Worm (Caenorhabditis elegans) whole organism, L4 larva: Measurements from ENCODE around the gene spe-10.

Source experiments
- D1046.2 ChIP-seq: fragments of 200-800 bp; sonication (Bioruptor generic); IDR thresholded peaks from 2 replicates; pipeline ENCODE4 v1.3.6; 2022; ENCODE audit warnings: missing genetic modification characterization, missing compliant biosample characterization
- F37D6.2 ChIP-seq: sonication (generic microtip); optimal IDR thresholded peaks from 2 replicates; lab custom pipeline; 2016; ENCODE audit warnings: mild to moderate bottlenecking, missing genetic modification characterization, missing compliant biosample characterization
- R02D3.7 ChIP-seq: fragments of 150-350 bp; sonication (generic microtip); optimal IDR thresholded peaks from 3 replicates; lab custom pipeline; 2014; ENCODE audit warnings: missing biosample characterization, missing genetic modification characterization
- T26A8.4 ChIP-seq: fragments of 200-800 bp; sonication (Bioruptor generic); IDR thresholded peaks from 2 replicates; pipeline ENCODE4 v1.3.6; 2022; ENCODE audit warnings: missing genetic modification characterization, missing compliant biosample characterization
- Y75B8A.6 ChIP-seq: fragments of 200-800 bp; sonication (Bioruptor generic); IDR thresholded peaks from 2 replicates; pipeline ENCODE4 v1.3.6; 2022; ENCODE audit warnings: missing genetic modification reagents, missing genetic modification characterization, missing compliant biosample characterization
- aha-1 ChIP-seq: fragments of 150-350 bp; peaks from one replicate; lab custom pipeline; 2014; ENCODE audit warnings: missing biosample characterization, missing genetic modification characterization
- aly-2 ChIP-seq: sonication (generic microtip); optimal IDR thresholded peaks from 2 replicates; lab custom pipeline; 2018; ENCODE audit warnings: missing biosample characterization, missing genetic modification characterization
- ama-1 ChIP-seq: fragments of 150-350 bp; optimal IDR thresholded peaks from 2 replicates; lab custom pipeline; 2014; ENCODE audit warnings: inconsistent platforms, mixed read lengths
- ceh-20 ChIP-seq: fragments of 200-800 bp; sonication (Bioruptor generic); IDR thresholded peaks from 2 replicates; pipeline ENCODE4 v1.3.6; 2022; ENCODE audit warnings: missing genetic modification reagents, missing genetic modification characterization, missing compliant biosample characterization
- ceh-32 ChIP-seq: sonication (generic microtip); optimal IDR thresholded peaks from 2 replicates; lab custom pipeline; 2016; ENCODE audit warnings: mild to moderate bottlenecking, missing genetic modification characterization, missing compliant biosample characterization; ENCODE audit not compliant: poor library complexity
- ceh-62 ChIP-seq: sonication (generic microtip); optimal IDR thresholded peaks from 2 replicates; lab custom pipeline; 2017; ENCODE audit warnings: missing biosample characterization, missing genetic modification characterization
- ceh-82 ChIP-seq: sonication (generic microtip); optimal IDR thresholded peaks from 2 replicates; lab custom pipeline; 2017; ENCODE audit warnings: missing biosample characterization, missing genetic modification characterization
- daf-16 ChIP-seq, 3 experiments: sonication (generic microtip); optimal IDR thresholded peaks; 2 replicates each; lab custom pipeline; 2016 to 2017; ENCODE audit warnings: missing genetic modification characterization in 3 of 3, missing genetic modification reagents in 3 of 3, mild to moderate bottlenecking in 2 of 3, missing compliant biosample characterization in 2 of 3, missing biosample characterization in 1 of 3, moderate library complexity in 1 of 3
- dmd-6 ChIP-seq: fragments of 200-800 bp; sonication (Bioruptor generic); IDR thresholded peaks from 2 replicates; pipeline ENCODE4 v1.3.6; 2022; ENCODE audit warnings: missing genetic modification reagents, missing genetic modification characterization, missing compliant biosample characterization
- dve-1 ChIP-seq: sonication (generic microtip); optimal IDR thresholded peaks from 2 replicates; lab custom pipeline; 2017; ENCODE audit warnings: antibody characterized with exemption, mild to moderate bottlenecking, missing genetic modification characterization, missing compliant biosample characterization; ENCODE audit not compliant: insufficient read depth
- hlh-11 ChIP-seq: fragments of 200-800 bp; sonication (Bioruptor generic); optimal IDR thresholded peaks from 2 replicates; lab custom pipeline; 2018; ENCODE audit warnings: mild to moderate bottlenecking, missing genetic modification characterization, missing compliant biosample characterization
- hlh-30 ChIP-seq: sonication (generic microtip); optimal IDR thresholded peaks from 2 replicates; lab custom pipeline; 2017; ENCODE audit warnings: antibody characterized with exemption, mild to moderate bottlenecking, missing genetic modification characterization, missing compliant biosample characterization; ENCODE audit not compliant: insufficient read depth
- lim-7 ChIP-seq: fragments of 200-800 bp; sonication (Bioruptor generic); IDR thresholded peaks from 2 replicates; pipeline ENCODE4 v1.3.6; 2022; ENCODE audit warnings: missing genetic modification characterization, missing compliant biosample characterization
- lin-15B ChIP-seq: fragments of 150-350 bp; sonication (generic microtip); optimal IDR thresholded peaks from 3 replicates; lab custom pipeline; 2014; ENCODE audit warnings: missing biosample characterization, missing genetic modification characterization
- lir-3 ChIP-seq: sonication (generic microtip); optimal IDR thresholded peaks from 2 replicates; lab custom pipeline; 2016; ENCODE audit warnings: mild to moderate bottlenecking, missing genetic modification characterization, missing compliant biosample characterization
- mdl-1 ChIP-seq, 2 experiments: fragments of 150-350 bp in 1 of 2; sonication (generic microtip) in 1 of 2; optimal IDR thresholded peaks; 2 replicates each; lab custom pipeline; 2014 to 2017; ENCODE audit warnings: missing biosample characterization in 2 of 2, missing genetic modification characterization in 2 of 2
- mep-1 ChIP-seq: fragments of 150-350 bp; sonication (generic microtip); optimal IDR thresholded peaks from 3 replicates; lab custom pipeline; 2014; ENCODE audit warnings: missing biosample characterization, missing genetic modification characterization
- mes-2 ChIP-seq: sonication (generic microtip); optimal IDR thresholded peaks from 2 replicates; lab custom pipeline; 2016; ENCODE audit warnings: missing genotype, mild to moderate bottlenecking, missing genetic modification characterization, missing compliant biosample characterization; ENCODE audit not compliant: poor library complexity, severe bottlenecking
- mxl-3 ChIP-seq: fragments of 200-800 bp; sonication (Bioruptor generic); optimal IDR thresholded peaks from 2 replicates; lab custom pipeline; 2018; ENCODE audit warnings: mild to moderate bottlenecking, missing genetic modification characterization, missing compliant biosample characterization
- nhr-10 ChIP-seq: fragments of 150-350 bp; optimal IDR thresholded peaks from 2 replicates; lab custom pipeline; 2014; ENCODE audit warnings: missing biosample characterization, missing genetic modification characterization
- nhr-237 ChIP-seq: sonication (generic microtip); optimal IDR thresholded peaks from 2 replicates; lab custom pipeline; 2017; ENCODE audit warnings: missing biosample characterization, missing genetic modification characterization
- nhr-28 ChIP-seq: fragments of 150-350 bp; optimal IDR thresholded peaks from 2 replicates; lab custom pipeline; 2014; ENCODE audit warnings: missing biosample characterization, missing genetic modification characterization
- nhr-41 ChIP-seq: fragments of 200-800 bp; sonication (Bioruptor generic); IDR thresholded peaks from 2 replicates; pipeline ENCODE4 v1.3.6; 2022; ENCODE audit warnings: missing genetic modification reagents, missing genetic modification characterization, missing compliant biosample characterization
- nhr-77 ChIP-seq: fragments of 150-350 bp; optimal IDR thresholded peaks from 2 replicates; lab custom pipeline; 2014; ENCODE audit warnings: missing biosample characterization, missing genetic modification characterization
- pha-4 ChIP-seq, 2 experiments: fragments of 150-350 bp in 1 of 2; fragments of 200-800 bp in 1 of 2; sonication (Bioruptor generic) in 1 of 2; IDR thresholded peaks in 1 of 2; optimal IDR thresholded peaks in 1 of 2; 2 replicates each; pipeline versions ENCODE4 v1.3.6 to Lab custom; 2014 to 2022; ENCODE audit warnings: missing genetic modification characterization in 2 of 2, missing genetic modification reagents in 2 of 2, missing biosample characterization in 1 of 2, missing compliant biosample characterization in 1 of 2
- php-3 ChIP-seq: fragments of 200-800 bp; sonication (Bioruptor generic); IDR thresholded peaks from 2 replicates; pipeline ENCODE4 v1.3.6; 2022; ENCODE audit warnings: missing genetic modification reagents, missing genetic modification characterization, missing compliant biosample characterization
- pqm-1 ChIP-seq: sonication (generic microtip); optimal IDR thresholded peaks from 2 replicates; lab custom pipeline; 2017; ENCODE audit warnings: missing biosample characterization, missing genetic modification characterization
- rbr-2 ChIP-seq: sonication (generic microtip); optimal IDR thresholded peaks from 2 replicates; lab custom pipeline; 2016; ENCODE audit warnings: missing genotype, missing genetic modification characterization, missing compliant biosample characterization
- sdz-12 ChIP-seq: fragments of 200-800 bp; sonication (Bioruptor generic); optimal IDR thresholded peaks from 2 replicates; lab custom pipeline; 2018; ENCODE audit warnings: mild to moderate bottlenecking, missing genetic modification characterization, missing compliant biosample characterization
- snpc-4 ChIP-seq: fragments of 150-350 bp; optimal IDR thresholded peaks from 2 replicates; lab custom pipeline; 2014; ENCODE audit warnings: missing biosample characterization, missing genetic modification characterization
- unc-62 ChIP-seq, 3 experiments: fragments of 150-350 bp in 1 of 3; sonication (generic microtip); optimal IDR thresholded peaks in 2 of 3; peaks in 1 of 3; 1 replicate in 1 of 3; 2 replicates in 2 of 3; lab custom pipeline; 2014 to 2017; ENCODE audit warnings: missing biosample characterization in 3 of 3, missing genetic modification characterization in 3 of 3, missing genetic modification reagents in 3 of 3, missing genotype in 1 of 3
- ztf-7 ChIP-seq: fragments of 150-350 bp; optimal IDR thresholded peaks from 2 replicates; lab custom pipeline; 2014; ENCODE audit warnings: missing biosample characterization, missing genetic modification characterization

spe-10 gene

ce11 chrV:10398431-10398830 lies 14.4 kb downstream of the spe-10 start, which contains the start of gene ugt-2:
Gene ugt-2 (plus strand): TSS chrV:10398801.
- TF ChIP-seq hlh-30 (tag; lab: Kevin White, UChicago), result peak; percentile 2
- TF ChIP-seq aly-2 (tag; lab: Kevin White, UChicago), result no peak
- TF ChIP-seq nhr-77, result peak; percentile 33
- peak; percentile 74 for TF ChIP-seq pqm-1
- peak; percentile 15 for TF ChIP-seq dve-1 (tag; lab: Kevin White, UChicago)
- TF ChIP-seq dmd-6, result peak; percentile 63
- TF ChIP-seq nhr-28 (tag; lab: Kevin White, UChicago), result peak; percentile 68
- TF ChIP-seq unc-62 (GFP tag; optimal IDR thresholded peaks at IDR 0.05 in 1 of 2; lab: Kevin White, UChicago), result peak in 1 of 2 experiments; percentile 89
- no peak for TF ChIP-seq unc-62 (tag; optimal IDR thresholded peaks at IDR 0.05; lab: Kevin White, UChicago)
- no peak for TF ChIP-seq daf-16 (GFP tag; optimal IDR thresholded peaks at IDR 0.05; lab: Kevin White, UChicago)
- peak; percentile 39 for TF ChIP-seq daf-16 (tag; optimal IDR thresholded peaks at IDR 0.05; lab: Kevin White, UChicago)
- TF ChIP-seq ceh-32 (tag; lab: Kevin White, UChicago), result no peak

- TF ChIP-seq mdl-1 (tag; optimal IDR thresholded peaks at IDR 0.05; lab: Kevin White, UChicago), result peak in 1 of 2 experiments; percentile 19
- TF ChIP-seq mes-2, result no peak
- TF ChIP-seq nhr-237 (tag; lab: Kevin White, UChicago), result no peak
- TF ChIP-seq lin-15B (tag; lab: Kevin White, UChicago), result no peak
- TF ChIP-seq ama-1 (lab: Kevin White, UChicago), result no peak
- TF ChIP-seq nhr-41, result no peak
- TF ChIP-seq ceh-20 (GFP tag; lab: Robert Waterston, UW), result no peak
- no peak for TF ChIP-seq T26A8.4 (GFP tag; lab: Robert Waterston, UW)
- TF ChIP-seq lir-3 (tag; lab: Kevin White, UChicago), result no peak
- peak; percentile 42 for TF ChIP-seq nhr-10 (tag; lab: Kevin White, UChicago)
- no peak for TF ChIP-seq ceh-62 (tag; lab: Kevin White, UChicago)
- TF ChIP-seq dve-1 (tag; lab: Kevin White, UChicago), result peak; percentile 91
- TF ChIP-seq mxl-3 (GFP tag; lab: Kevin White, UChicago), result no peak
- TF ChIP-seq D1046.2 (GFP tag; lab: Robert Waterston, UW), result no peak
- TF ChIP-seq mep-1 (tag; lab: Kevin White, UChicago), result no peak
- no peak for TF ChIP-seq lim-7 (GFP tag; lab: Robert Waterston, UW)
- TF ChIP-seq R02D3.7 (tag; lab: Kevin White, UChicago), result no peak
- peak; percentile 89 for TF ChIP-seq nhr-77
- 0 out of 2 replicates have a peak, but pooled peaks have one; percentile 24 for TF ChIP-seq pha-4 (GFP tag; IDR thresholded peaks at IDR 0.05; lab: Robert Waterston, UW)
- TF ChIP-seq pha-4 (tag; optimal IDR thresholded peaks at IDR 0.05; lab: Kevin White, UChicago), result no peak
- TF ChIP-seq hlh-30 (tag; lab: Kevin White, UChicago), result peak; percentile 69
- no peak for TF ChIP-seq daf-16 (GFP tag; optimal IDR thresholded peaks at IDR 0.05; lab: Kevin White, UChicago)
- TF ChIP-seq daf-16 (tag; optimal IDR thresholded peaks at IDR 0.05; lab: Kevin White, UChicago), result peak; percentile 84
- no peak for TF ChIP-seq sdz-12 (GFP tag; lab: Kevin White, UChicago)
- TF ChIP-seq rbr-2 (tag; lab: Kevin White, UChicago), result no peak
- TF ChIP-seq F37D6.2 (tag; lab: Kevin White, UChicago), result no peak
- TF ChIP-seq ztf-7 (tag; lab: Kevin White, UChicago), result peak; percentile 51
- peak; percentile 90 for TF ChIP-seq nhr-28 (tag; lab: Kevin White, UChicago)
- peak; percentile 56 for TF ChIP-seq aha-1 (tag; lab: Kevin White, UChicago)
- no peak for TF ChIP-seq snpc-4 (tag; lab: Kevin White, UChicago)
- 0 out of 2 replicates have a peak, but pooled peaks have one; percentile 32 for TF ChIP-seq php-3
- TF ChIP-seq hlh-11 (tag; lab: Kevin White, UChicago), result peak; percentile 76
- TF ChIP-seq Y75B8A.6 (GFP tag; lab: Robert Waterston, UW), result no peak
- peak; percentile 93 for TF ChIP-seq dmd-6
- no peak for TF ChIP-seq ceh-82
- TF ChIP-seq pqm-1, result peak; percentile 90
- TF ChIP-seq, all 104 proteins: peak for 14
Measured at ce11 chrV:10399290-10399689, 15.2 kb downstream of the spe-10 start.
